Worm (Caenorhabditis elegans): ENCODE data around the gene dao-2.

ce11 chrII:4552088-4552487 is 10.7 kb upstream of the dao-2 start:
- TF ChIP-seq unc-39 (tag; optimal IDR thresholded peaks at IDR 0.05): no peak
- no peak for TF ChIP-seq snpc-4 (tag; optimal IDR thresholded peaks at IDR 0.05)
- TF ChIP-seq nhr-25 (tag; optimal IDR thresholded peaks at IDR 0.05): no peak
